Worm (Caenorhabditis elegans) whole organism, late embryonic: Measurements from ENCODE around the gene phg-1.

Experiments used
- C08G9.2 ChIP-seq: sonication (generic microtip); optimal IDR thresholded peaks from 2 replicates; lab custom pipeline; 2016; ENCODE audit warnings: mild to moderate bottlenecking, missing genetic modification characterization, moderate library complexity, missing compliant biosample characterization
- C38D4.7 ChIP-seq: fragments of 200-800 bp; sonication (Bioruptor generic); optimal IDR thresholded peaks from 2 replicates; lab custom pipeline; 2018; ENCODE audit warnings: mild to moderate bottlenecking, missing genetic modification characterization, moderate library complexity, missing compliant biosample characterization
- K02D7.2 ChIP-seq: sonication (generic microtip); optimal IDR thresholded peaks from 2 replicates; lab custom pipeline; 2017; ENCODE audit warnings: mild to moderate bottlenecking, missing genetic modification characterization, missing compliant biosample characterization
- T23F11.4 ChIP-seq: fragments of 200-800 bp; sonication (Bioruptor generic); optimal IDR thresholded peaks from 2 replicates; lab custom pipeline; 2018; ENCODE audit warnings: mild to moderate bottlenecking, missing genetic modification characterization, missing compliant biosample characterization
- ceh-14 ChIP-seq: sonication (generic microtip); optimal IDR thresholded peaks from 2 replicates; lab custom pipeline; 2016; ENCODE audit warnings: missing genotype, missing genetic modification characterization, missing compliant biosample characterization
- ceh-19 ChIP-seq: fragments of 200-800 bp; sonication (Bioruptor generic); optimal IDR thresholded peaks from 2 replicates; lab custom pipeline; 2018; ENCODE audit warnings: mild to moderate bottlenecking, missing genetic modification characterization, missing compliant biosample characterization
- ceh-22 ChIP-seq: sonication (generic microtip); optimal IDR thresholded peaks from 2 replicates; lab custom pipeline; 2017; ENCODE audit warnings: missing biosample characterization, missing genetic modification characterization
- ceh-24 ChIP-seq: sonication (generic microtip); optimal IDR thresholded peaks from 2 replicates; lab custom pipeline; 2016; ENCODE audit warnings: mild to moderate bottlenecking, missing genetic modification characterization, missing compliant biosample characterization
- ceh-30 ChIP-seq: fragments of 150-350 bp; optimal IDR thresholded peaks from 2 replicates; lab custom pipeline; 2014; ENCODE audit warnings: missing biosample characterization, missing genetic modification characterization
- ceh-34 ChIP-seq: sonication (generic microtip); optimal IDR thresholded peaks from 2 replicates; lab custom pipeline; 2016; ENCODE audit warnings: mild to moderate bottlenecking, missing genetic modification characterization, missing compliant biosample characterization
- ceh-45 ChIP-seq: fragments of 200-800 bp; sonication (Bioruptor generic); IDR thresholded peaks from 2 replicates; pipeline ENCODE4 v1.3.6; 2022; ENCODE audit warnings: missing genetic modification reagents, missing genetic modification characterization, missing compliant biosample characterization
- ceh-48 ChIP-seq: sonication (generic microtip); optimal IDR thresholded peaks from 2 replicates; lab custom pipeline; 2016; ENCODE audit warnings: missing genetic modification characterization, inconsistent platforms, missing compliant biosample characterization
- dmd-4 ChIP-seq: sonication (generic microtip); optimal IDR thresholded peaks from 2 replicates; lab custom pipeline; 2016; ENCODE audit warnings: borderline replicate concordance, missing genetic modification characterization, missing compliant biosample characterization
- ets-4 ChIP-seq: sonication (generic microtip); optimal IDR thresholded peaks from 2 replicates; lab custom pipeline; 2016; ENCODE audit warnings: missing genetic modification characterization, missing compliant biosample characterization
- gmeb-2 ChIP-seq: sonication (generic microtip); optimal IDR thresholded peaks from 2 replicates; lab custom pipeline; 2016; ENCODE audit warnings: missing genetic modification characterization, inconsistent platforms, missing compliant biosample characterization
- hlh-6 ChIP-seq: sonication (generic microtip); optimal IDR thresholded peaks from 2 replicates; lab custom pipeline; 2016; ENCODE audit warnings: missing genotype, missing genetic modification characterization, missing compliant biosample characterization
- hlh-8 ChIP-seq: sonication (generic microtip); optimal IDR thresholded peaks from 2 replicates; lab custom pipeline; 2016; ENCODE audit warnings: missing genotype, missing genetic modification characterization, missing compliant biosample characterization
- lim-6 ChIP-seq: sonication (generic microtip); optimal IDR thresholded peaks from 2 replicates; lab custom pipeline; 2016; ENCODE audit warnings: missing genetic modification characterization, missing compliant biosample characterization
- mec-3 ChIP-seq: sonication (generic microtip); optimal IDR thresholded peaks from 2 replicates; lab custom pipeline; 2016; ENCODE audit warnings: borderline replicate concordance, missing genetic modification characterization, missing compliant biosample characterization
- nfya-1 ChIP-seq: sonication (generic microtip); optimal IDR thresholded peaks from 2 replicates; lab custom pipeline; 2017; ENCODE audit warnings: missing genetic modification characterization, mild to moderate bottlenecking, missing compliant biosample characterization, antibody characterized with exemption, moderate library complexity
- nhr-11 ChIP-seq: fragments of 150-350 bp; optimal IDR thresholded peaks from 2 replicates; lab custom pipeline; 2014; ENCODE audit warnings: missing biosample characterization, missing genetic modification characterization
- npax-4 ChIP-seq: sonication (generic microtip); optimal IDR thresholded peaks from 2 replicates; lab custom pipeline; 2016; ENCODE audit warnings: missing genetic modification characterization, missing compliant biosample characterization
- odd-2 ChIP-seq: sonication (generic microtip); optimal IDR thresholded peaks from 2 replicates; lab custom pipeline; 2017; ENCODE audit warnings: antibody characterized with exemption, mild to moderate bottlenecking, missing genetic modification characterization, missing compliant biosample characterization
- pag-3 ChIP-seq: sonication (generic microtip); optimal IDR thresholded peaks from 2 replicates; lab custom pipeline; 2016; ENCODE audit warnings: missing compliant biosample characterization, missing genetic modification characterization, borderline replicate concordance
- pat-9 ChIP-seq: fragments of 200-800 bp; sonication (Bioruptor generic); optimal IDR thresholded peaks from 2 replicates; lab custom pipeline; 2018; ENCODE audit warnings: mild to moderate bottlenecking, missing genetic modification characterization, moderate library complexity, missing compliant biosample characterization
- pha-4 ChIP-seq: fragments of 150-350 bp; optimal IDR thresholded peaks from 2 replicates; lab custom pipeline; 2018; ENCODE audit warnings: missing biosample characterization, missing genetic modification reagents, missing genetic modification characterization
- sox-2 ChIP-seq: fragments of 200-800 bp; sonication (Bioruptor generic); IDR thresholded peaks from 2 replicates; pipeline ENCODE4 v1.3.6; 2022; ENCODE audit warnings: missing genetic modification reagents, missing genetic modification characterization, missing compliant biosample characterization
- syd-9 ChIP-seq: sonication (generic microtip); optimal IDR thresholded peaks from 2 replicates; lab custom pipeline; 2016; ENCODE audit warnings: mild to moderate bottlenecking, missing genetic modification characterization, moderate library complexity, missing compliant biosample characterization
- tbx-2 ChIP-seq: sonication (generic microtip); optimal IDR thresholded peaks from 2 replicates; lab custom pipeline; 2016; ENCODE audit warnings: missing genetic modification characterization, missing compliant biosample characterization
- zip-5 ChIP-seq: sonication (generic microtip); optimal IDR thresholded peaks from 2 replicates; lab custom pipeline; 2016; ENCODE audit warnings: missing genetic modification characterization, missing compliant biosample characterization

phg-1 gene

ce11 chrII:10182634-10183033, 45.2 kb downstream of the phg-1 start, which contains the start of gene srd-1:
Gene srd-1 (minus strand): TSS chrII:10182734.
- TF ChIP-seq ceh-48 (no peak), tbx-2 (tag; lab: Kevin White, UChicago) (no peak), hlh-8 (tag; lab: Kevin White, UChicago) (no peak), zip-5 (no peak), mec-3 (tag; lab: Kevin White, UChicago) (no peak), ceh-34 (tag; lab: Kevin White, UChicago) (no peak), hlh-6 (tag; lab: Kevin White, UChicago) (no peak), syd-9 (tag; lab: Kevin White, UChicago) (no peak), odd-2 (no peak), gmeb-2 (tag; lab: Kevin White, UChicago) (no peak), ceh-14 (tag; lab: Kevin White, UChicago) (no peak), C08G9.2 (tag; lab: Kevin White, UChicago) (no peak), pat-9 (no peak), K02D7.2 (tag; lab: Kevin White, UChicago) (no peak), dmd-4 (tag; lab: Kevin White, UChicago) (no peak), nfya-1 (tag; lab: Kevin White, UChicago) (no peak), ceh-22 (no peak), pag-3 (tag; lab: Kevin White, UChicago) (no peak), ets-4 (tag; lab: Kevin White, UChicago) (no peak), T23F11.4 (GFP tag; lab: Kevin White, UChicago) (no peak)

ce11 chrII:10187808-10188207, 50.4 kb downstream of the phg-1 start, which contains the start of gene srd-2:
Gene srd-2 (minus strand): TSS chrII:10187908.
- TF ChIP-seq nhr-11 (no peak), pat-9 (no peak), pha-4 (tag; lab: Kevin White, UChicago) (no peak), lim-6 (tag; lab: Kevin White, UChicago) (no peak), npax-4 (tag; lab: Kevin White, UChicago) (no peak), zip-5 (no peak), ceh-30 (no peak), C08G9.2 (tag; lab: Kevin White, UChicago) (no peak), ceh-45 (GFP tag; lab: Robert Waterston, UW) (no peak), sox-2 (GFP tag; lab: Robert Waterston, UW) (no peak), ceh-24 (tag; lab: Kevin White, UChicago) (no peak), ceh-19 (no peak), C38D4.7 (GFP tag; lab: Kevin White, UChicago) (no peak), ets-4 (tag; lab: Kevin White, UChicago) (no peak)
- TF ChIP-seq, all 69 proteins: peak for 0
